Fruit fly (Drosophila melanogaster): Measurements from ENCODE around the gene Pde1c.

Gene Pde1c

dm6 chr2L:11970853-11971397, 42.6 kb upstream of the Pde1c start (continued):
- TF ChIP-seq Sox15 (GFP tag; optimal IDR thresholded peaks at IDR 0.05) (no peak), net (GFP tag; optimal IDR thresholded peaks at IDR 0.05) (no peak), CG11762 (GFP tag; optimal IDR thresholded peaks at IDR 0.05; ENCODE audit: insufficient read depth) (no peak), Met (GFP tag; optimal IDR thresholded peaks at IDR 0.05) (peak; percentile 11), ss (GFP tag; optimal IDR thresholded peaks at IDR 0.05) (peak; percentile 31 to 54), CG6808 (GFP tag; optimal IDR thresholded peaks at IDR 0.05) (peak; percentile 5), salr (GFP tag; optimal IDR thresholded peaks at IDR 0.05) (no peak), Eip75B (GFP tag; optimal IDR thresholded peaks at IDR 0.05) (peak; percentile 37), Hr39 (GFP tag; optimal IDR thresholded peaks at IDR 0.05) (no peak), acj6 (GFP tag; optimal IDR thresholded peaks at IDR 0.05) (no peak), CG11294 (GFP tag; IDR thresholded peaks at IDR 0.05) (no peak)

dm6 chr2L:11970343-11970742, 42.0 kb upstream of the Pde1c start:
- TF ChIP-seq eg (GFP tag; IDR thresholded peaks at IDR 0.05) (no peak), fd59A (GFP tag; optimal IDR thresholded peaks at IDR 0.05) (no peak), CG31627 (GFP tag; optimal IDR thresholded peaks at IDR 0.05) (no peak), Sox102F (GFP tag; optimal IDR thresholded peaks at IDR 0.05) (no peak), CG6163 (GFP tag; IDR thresholded peaks at IDR 0.05) (no peak), ss (GFP tag; optimal IDR thresholded peaks at IDR 0.05) (no peak), Gug (GFP tag; IDR thresholded peaks at IDR 0.05) (no peak), svp (GFP tag) (no peak), CG10669 (GFP tag; optimal IDR thresholded peaks at IDR 0.05) (no peak), Sox15 (GFP tag; optimal IDR thresholded peaks at IDR 0.05) (no peak), Eip78C (GFP tag) (no peak), CG6808 (GFP tag; optimal IDR thresholded peaks at IDR 0.05) (no peak), vri (GFP tag; optimal IDR thresholded peaks at IDR 0.05) (no peak), Hr39 (GFP tag; optimal IDR thresholded peaks at IDR 0.05) (no peak), Met (GFP tag; optimal IDR thresholded peaks at IDR 0.05) (no peak), Ets96B (tag; optimal IDR thresholded peaks at IDR 0.05) (no peak), OdsH (GFP tag; optimal IDR thresholded peaks at IDR 0.05) (no peak), Hr38 (GFP tag; optimal IDR thresholded peaks at IDR 0.05) (no peak), CG9139 (GFP tag; optimal IDR thresholded peaks at IDR 0.05) (no peak), Blimp-1 (GFP tag; optimal IDR thresholded peaks at IDR 0.05) (no peak)

dm6 chr2L:11969424-11969823, 41.1 kb upstream of the Pde1c start:
- TF ChIP-seq vri (GFP tag; optimal IDR thresholded peaks at IDR 0.05) (no peak), fd59A (GFP tag; optimal IDR thresholded peaks at IDR 0.05) (no peak), CG32006 (GFP tag; optimal IDR thresholded peaks at IDR 0.05) (no peak), Sox14 (GFP tag; optimal IDR thresholded peaks at IDR 0.05) (no peak)

DNA sequence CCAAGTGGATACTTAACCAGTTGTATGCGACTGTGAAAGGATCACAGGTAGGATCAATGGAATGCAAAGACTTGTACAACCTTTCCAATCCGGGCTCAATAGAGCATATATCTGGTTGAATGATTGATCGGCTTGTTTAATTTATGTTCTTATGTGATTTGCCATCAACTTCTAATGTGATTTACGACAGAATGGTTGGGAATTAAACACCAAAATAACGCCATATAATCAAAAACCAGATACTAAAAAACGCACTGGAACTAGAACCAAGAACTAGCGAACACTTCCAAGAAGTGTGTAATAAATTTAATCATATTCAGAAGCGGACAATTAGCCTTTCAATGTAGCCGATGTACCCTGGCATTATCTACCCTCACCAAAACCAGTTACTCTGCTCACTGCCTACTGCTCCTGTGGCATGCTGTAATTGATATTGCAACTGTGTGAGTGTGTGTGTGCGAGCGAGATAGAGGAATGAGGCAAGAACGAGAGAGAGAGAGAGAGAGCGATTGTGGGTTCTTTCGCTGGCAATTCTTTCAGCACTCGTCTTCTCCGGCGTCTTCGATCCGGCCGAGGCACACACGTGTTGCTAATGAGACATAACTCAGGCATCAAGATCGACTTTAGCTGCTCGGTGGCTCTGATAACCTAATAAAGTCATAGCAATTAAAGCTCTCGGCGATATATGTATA, 40.4 kb upstream of the Pde1c start:
- TF ChIP-seq fd59A (GFP tag; optimal IDR thresholded peaks at IDR 0.05), result peak; percentile 45
- peak; percentile 59 for TF ChIP-seq CG31627 (GFP tag; optimal IDR thresholded peaks at IDR 0.05)
- peak; percentile 74 for TF ChIP-seq esn (GFP tag; optimal IDR thresholded peaks at IDR 0.05)
- TF ChIP-seq CG6163 (GFP tag; IDR thresholded peaks at IDR 0.05), result 0 out of 3 replicates have a peak, but pooled peaks have one; percentile 6
- TF ChIP-seq Blimp-1 (GFP tag; optimal IDR thresholded peaks at IDR 0.05), result peak; percentile 12
- TF ChIP-seq CG11762 (GFP tag; optimal IDR thresholded peaks at IDR 0.05; ENCODE audit: insufficient read depth), result peak; percentile 47
- TF ChIP-seq achi (GFP tag; optimal IDR thresholded peaks at IDR 0.05), result peak; percentile 26
- peak in 1 of 2 experiments; percentile 73 for TF ChIP-seq salr (GFP tag; optimal IDR thresholded peaks at IDR 0.05)
- peak; percentile 45 for TF ChIP-seq Eip75B (GFP tag; optimal IDR thresholded peaks at IDR 0.05)
- peak; percentile 29 for TF ChIP-seq dac (GFP tag; optimal IDR thresholded peaks at IDR 0.05)
- no peak for TF ChIP-seq CG16779 (tag; optimal IDR thresholded peaks at IDR 0.05)
- peak; percentile 42 for TF ChIP-seq CG4318 (GFP tag; optimal IDR thresholded peaks at IDR 0.05)
- TF ChIP-seq Sox14 (GFP tag; optimal IDR thresholded peaks at IDR 0.05), result peak; percentile 52
- TF ChIP-seq vri (GFP tag; optimal IDR thresholded peaks at IDR 0.05), result no peak
- peak; percentile 70 for TF ChIP-seq topi (GFP tag; optimal IDR thresholded peaks at IDR 0.05)
- peak; percentile 56 for TF ChIP-seq spab (GFP tag; optimal IDR thresholded peaks at IDR 0.05)
- peak; percentile 43 for TF ChIP-seq CG6276 (GFP tag; optimal IDR thresholded peaks at IDR 0.05)
- TF ChIP-seq fd85E (GFP tag; optimal IDR thresholded peaks at IDR 0.05), result no peak
- TF ChIP-seq dsx (GFP tag; optimal IDR thresholded peaks at IDR 0.05; ENCODE audit: poor library complexity, severe bottlenecking), result no peak
- peak; percentile 69 for TF ChIP-seq acj6 (GFP tag; optimal IDR thresholded peaks at IDR 0.05)
- peak; percentile 58 for TF ChIP-seq cyc (GFP tag; optimal IDR thresholded peaks at IDR 0.05)
- TF ChIP-seq Met (GFP tag; optimal IDR thresholded peaks at IDR 0.05), result peak; percentile 60
- TF ChIP-seq CG6854 (GFP tag; optimal IDR thresholded peaks at IDR 0.05), result no peak
- TF ChIP-seq Ets21C (GFP tag; optimal IDR thresholded peaks at IDR 0.05), result peak; percentile 36
- TF ChIP-seq Hr4 (GFP tag; optimal IDR thresholded peaks at IDR 0.05), result peak; percentile 47

Measured in whole organism, prepupa.